Worm (Caenorhabditis elegans): ENCODE results near the gene cdkr-3.

DNA sequence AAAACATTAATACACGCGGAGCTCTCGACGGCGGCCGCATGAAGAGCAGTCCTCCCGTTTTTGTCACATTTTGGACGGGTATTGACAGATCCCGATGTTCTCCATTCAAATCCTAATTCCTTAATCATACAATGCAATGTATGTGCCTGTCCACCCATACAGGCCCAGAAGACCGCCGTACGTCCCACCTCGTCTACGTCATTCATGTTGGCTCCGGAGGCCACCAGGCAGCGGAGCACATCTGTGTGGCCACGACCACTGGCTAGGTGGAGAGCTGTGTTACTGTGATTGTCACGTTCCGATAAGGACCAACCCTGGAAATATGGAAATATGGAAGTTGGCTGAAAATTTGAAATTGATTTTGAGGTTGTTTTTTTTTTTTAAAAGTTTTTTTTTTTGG, 12.9 kb downstream of the cdkr-3 start:
- TF ChIP-seq unc-39 (tag; optimal IDR thresholded peaks at IDR 0.05) (no peak), ceh-16 (tag; optimal IDR thresholded peaks at IDR 0.05) (no peak), R02D3.7 (tag; optimal IDR thresholded peaks at IDR 0.05) (no peak), lin-39 (tag; optimal IDR thresholded peaks at IDR 0.05) (no peak), unc-55 (GFP tag; optimal IDR thresholded peaks at IDR 0.05) (no peak), ceh-82 (tag; optimal IDR thresholded peaks at IDR 0.05) (no peak), nhr-77 (tag; optimal IDR thresholded peaks at IDR 0.05) (no peak), nhr-11 (tag; optimal IDR thresholded peaks at IDR 0.05) (no peak), lin-13 (GFP tag; optimal IDR thresholded peaks at IDR 0.05) (no peak)

Measured in whole organism, L2 larva.